Fruit fly (Drosophila melanogaster) whole organism, embryonic: ENCODE results near the gene Pa1.
A peak's percentile ranks its signal among the peaks of the same experiment; 100 is the strongest.

Source experiments
- Aef1 ChIP-seq: fragments of 200-800 bp; sonication (Bioruptor generic); IDR thresholded peaks from 3 replicates; pipeline ENCODE4 v1.3.6; 2022; ENCODE audit warnings: missing biosample characterization, missing genetic modification characterization
- Atf-2 ChIP-seq: fragments of 200-800 bp; sonication (Bioruptor generic); optimal IDR thresholded peaks from 2 replicates; lab custom pipeline; 2016; ENCODE audit warnings: missing biosample characterization, missing genetic modification characterization
- Blimp-1 ChIP-seq: fragments of 200-800 bp; sonication (Bioruptor generic); optimal IDR thresholded peaks from 3 replicates; lab custom pipeline; 2018; ENCODE audit warnings: missing biosample characterization, missing genetic modification characterization, mild to moderate bottlenecking, moderate library complexity, missing genetic modification reagents
- CG10431 ChIP-seq: fragments of 200-800 bp; sonication (Bioruptor generic); optimal IDR thresholded peaks from 3 replicates; lab custom pipeline; 2018; ENCODE audit warnings: missing biosample characterization, mild to moderate bottlenecking, missing genetic modification characterization
- CG10462 ChIP-seq: fragments of 200-800 bp; sonication (Bioruptor generic); optimal IDR thresholded peaks from 2 replicates; lab custom pipeline; 2016; ENCODE audit warnings: missing biosample characterization, missing genetic modification characterization
- CG11093 ChIP-seq: fragments of 200-800 bp; sonication (Bioruptor generic); IDR thresholded peaks from 3 replicates; pipeline ENCODE4 v1.3.6; 2022; ENCODE audit warnings: missing biosample characterization, missing genetic modification characterization
- CG12155 ChIP-seq: fragments of 200-800 bp; sonication (Bioruptor generic); optimal IDR thresholded peaks from 3 replicates; lab custom pipeline; 2016; ENCODE audit warnings: missing biosample characterization, missing genetic modification characterization
- CG14965 ChIP-seq: fragments of 200-800 bp; sonication (Bioruptor generic); optimal IDR thresholded peaks from 2 replicates; lab custom pipeline; 2016; ENCODE audit warnings: missing biosample characterization, missing genetic modification characterization, borderline replicate concordance
- CG1529 ChIP-seq: fragments of 200-800 bp; sonication (Bioruptor generic); optimal IDR thresholded peaks from 3 replicates; lab custom pipeline; 2018; ENCODE audit warnings: missing biosample characterization, missing genetic modification characterization
- CG16863 ChIP-seq: fragments of 200-800 bp; sonication (Bioruptor generic); optimal IDR thresholded peaks from 3 replicates; lab custom pipeline; 2016; ENCODE audit warnings: missing biosample characterization, missing genetic modification characterization
- CG18476 ChIP-seq: fragments of 200-800 bp; sonication (Bioruptor generic); optimal IDR thresholded peaks from 2 replicates; lab custom pipeline; 2016; ENCODE audit warnings: missing biosample characterization, mild to moderate bottlenecking, missing genetic modification characterization
- CG2889 ChIP-seq: fragments of 200-800 bp; sonication (Bioruptor generic); IDR thresholded peaks from 3 replicates; pipeline ENCODE4 v1.3.6; 2022; ENCODE audit warnings: missing biosample characterization, missing genetic modification characterization
- CG31365 ChIP-seq: fragments of 200-800 bp; sonication (Bioruptor generic); optimal IDR thresholded peaks from 2 replicates; lab custom pipeline; 2018; ENCODE audit warnings: missing biosample characterization, mild to moderate bottlenecking, missing genetic modification characterization
- CG3163 ChIP-seq: fragments of 200-800 bp; sonication (Bioruptor generic); optimal IDR thresholded peaks from 3 replicates; lab custom pipeline; 2016; ENCODE audit warnings: missing biosample characterization, missing genetic modification characterization
- CG32532 ChIP-seq: fragments of 200-800 bp; sonication (Bioruptor generic); IDR thresholded peaks from 2 replicates; pipeline ENCODE4 v1.3.6; 2022; ENCODE audit warnings: missing biosample characterization, missing genetic modification characterization
- CG34376 ChIP-seq: fragments of 200-800 bp; sonication (Bioruptor generic); optimal IDR thresholded peaks from 2 replicates; lab custom pipeline; 2018; ENCODE audit warnings: missing biosample characterization, mild to moderate bottlenecking, missing genetic modification characterization
- CG4328 ChIP-seq: fragments of 200-800 bp; sonication (Bioruptor generic); optimal IDR thresholded peaks from 3 replicates; lab custom pipeline; 2017; ENCODE audit warnings: missing biosample characterization, missing genetic modification reagents, missing genetic modification characterization
- CG4617 ChIP-seq: fragments of 200-800 bp; sonication (Bioruptor generic); optimal IDR thresholded peaks from 3 replicates; lab custom pipeline; 2016; ENCODE audit warnings: missing biosample characterization, missing genetic modification characterization, borderline replicate concordance
- CG5180 ChIP-seq: fragments of 200-800 bp; sonication (Bioruptor generic); optimal IDR thresholded peaks from 3 replicates; lab custom pipeline; 2017; ENCODE audit warnings: missing biosample characterization, missing genetic modification characterization, mild to moderate bottlenecking, moderate library complexity, missing genetic modification reagents
- CG7271 ChIP-seq: fragments of 200-800 bp; sonication (Bioruptor generic); optimal IDR thresholded peaks from 2 replicates; lab custom pipeline; 2018; ENCODE audit warnings: missing biosample characterization, mild to moderate bottlenecking, missing genetic modification characterization, moderate library complexity
- CG7745 ChIP-seq: fragments of 200-800 bp; sonication (Bioruptor generic); optimal IDR thresholded peaks from 2 replicates; lab custom pipeline; 2018; ENCODE audit warnings: missing biosample characterization, mild to moderate bottlenecking, missing genetic modification characterization, moderate library complexity
- CG7786 ChIP-seq: fragments of 200-800 bp; sonication (Bioruptor generic); optimal IDR thresholded peaks from 2 replicates; lab custom pipeline; 2016; ENCODE audit warnings: missing biosample characterization, missing genetic modification characterization
- CG8478 ChIP-seq: fragments of >200 bp; optimal IDR thresholded peaks from 2 replicates; lab custom pipeline; 2018
- CG9609 ChIP-seq: fragments of 200-800 bp; sonication (Bioruptor generic); optimal IDR thresholded peaks from 3 replicates; lab custom pipeline; 2016; ENCODE audit warnings: missing biosample characterization, missing genetic modification characterization
- Dad ChIP-seq: fragments of 200-800 bp; sonication (Bioruptor generic); optimal IDR thresholded peaks from 3 replicates; lab custom pipeline; 2016; ENCODE audit warnings: missing biosample characterization, missing genetic modification characterization
- HLH3B ChIP-seq: fragments of 200-800 bp; sonication (Bioruptor generic); IDR thresholded peaks from 2 replicates; pipeline ENCODE4 v1.3.6; 2022; ENCODE audit warnings: missing biosample characterization, missing genetic modification characterization
- HLHmδ ChIP-seq: fragments of 200-800 bp; sonication (Bioruptor generic); optimal IDR thresholded peaks from 2 replicates; lab custom pipeline; 2018; ENCODE audit warnings: missing biosample characterization, mild to moderate bottlenecking, missing genetic modification characterization, moderate library complexity
- Lhr ChIP-seq: fragments of 200-800 bp; sonication (Bioruptor generic); optimal IDR thresholded peaks from 3 replicates; lab custom pipeline; 2017; ENCODE audit warnings: mild to moderate bottlenecking, missing biosample characterization, missing genetic modification reagents, missing genetic modification characterization
- NK7.1 ChIP-seq: fragments of 200-800 bp; sonication (Bioruptor generic); optimal IDR thresholded peaks from 3 replicates; lab custom pipeline; 2016; ENCODE audit warnings: missing biosample characterization, missing genetic modification characterization
- Opbp ChIP-seq: fragments of 200-800 bp; sonication (Bioruptor generic); IDR thresholded peaks from 3 replicates; pipeline ENCODE4 v1.3.6; 2022; ENCODE audit warnings: missing biosample characterization, missing genetic modification characterization; ENCODE audit not compliant: partially characterized antibody
- Scr ChIP-seq: fragments of 200-800 bp; sonication (Bioruptor generic); IDR thresholded peaks from 2 replicates; pipeline ENCODE4 v1.3.6; 2022; ENCODE audit warnings: missing biosample characterization, missing genetic modification characterization; ENCODE audit not compliant: partially characterized antibody
- abd-A ChIP-seq: fragments of 200-800 bp; sonication (Bioruptor generic); optimal IDR thresholded peaks from 3 replicates; lab custom pipeline; 2019; ENCODE audit warnings: missing biosample characterization, mild to moderate bottlenecking, missing genetic modification characterization, moderate library complexity
- cg ChIP-seq: fragments of 200-800 bp; sonication (Bioruptor generic); optimal IDR thresholded peaks from 3 replicates; lab custom pipeline; 2019; ENCODE audit warnings: missing biosample characterization, mild to moderate bottlenecking, missing genetic modification characterization, moderate library complexity
- crc ChIP-seq: fragments of 200-800 bp; sonication (Bioruptor generic); optimal IDR thresholded peaks from 2 replicates; lab custom pipeline; 2016; ENCODE audit warnings: missing biosample characterization, missing genetic modification characterization
- dpn ChIP-seq, 2 experiments: fragments of 200-800 bp; sonication (Bioruptor generic); optimal IDR thresholded peaks; 3 replicates each; lab custom pipeline; 2016; ENCODE audit warnings: missing biosample characterization in 2 of 2, missing genetic modification characterization in 2 of 2
- ems ChIP-seq: fragments of 200-800 bp; sonication (Bioruptor generic); optimal IDR thresholded peaks from 3 replicates; lab custom pipeline; 2016; ENCODE audit warnings: missing biosample characterization, missing genetic modification characterization
- en ChIP-seq: fragments of 200-800 bp; sonication (Bioruptor generic); optimal IDR thresholded peaks from 2 replicates; lab custom pipeline; 2016; ENCODE audit warnings: missing biosample characterization, missing genetic modification characterization
- gce ChIP-seq: fragments of 200-800 bp; sonication (Bioruptor generic); IDR thresholded peaks from 3 replicates; pipeline ENCODE4 v1.3.6; 2022; ENCODE audit warnings: missing biosample characterization, missing genetic modification characterization
- gcm ChIP-seq: fragments of 200-800 bp; sonication (Bioruptor generic); optimal IDR thresholded peaks from 2 replicates; lab custom pipeline; 2019; ENCODE audit warnings: missing biosample characterization, mild to moderate bottlenecking, missing genetic modification characterization, moderate library complexity
- gcm2 ChIP-seq: fragments of 200-800 bp; sonication (Bioruptor generic); optimal IDR thresholded peaks from 2 replicates; lab custom pipeline; 2016; ENCODE audit warnings: missing biosample characterization, missing genetic modification characterization
- h ChIP-seq: fragments of >200 bp; optimal IDR thresholded peaks from 2 replicates; lab custom pipeline; 2017
- hb ChIP-seq: fragments of 200-800 bp; sonication (Bioruptor generic); IDR thresholded peaks from 3 replicates; pipeline ENCODE4 v1.3.6; 2022; ENCODE audit warnings: missing biosample characterization, missing genetic modification characterization; ENCODE audit not compliant: partially characterized antibody
- maf-S ChIP-seq: fragments of 200-800 bp; sonication (Bioruptor generic); optimal IDR thresholded peaks from 2 replicates; lab custom pipeline; 2016; ENCODE audit warnings: missing biosample characterization, missing genetic modification characterization
- nerfin-2 ChIP-seq: fragments of 200-800 bp; sonication (Bioruptor generic); IDR thresholded peaks from 2 replicates; pipeline ENCODE4 v1.3.6; 2022; ENCODE audit warnings: missing biosample characterization, missing genetic modification characterization; ENCODE audit not compliant: partially characterized antibody
- odd ChIP-seq: fragments of 200-800 bp; sonication (Bioruptor generic); optimal IDR thresholded peaks from 2 replicates; lab custom pipeline; 2017; ENCODE audit warnings: missing biosample characterization, mild to moderate bottlenecking, missing genetic modification characterization
- salm ChIP-seq: fragments of 200-800 bp; sonication (Bioruptor generic); optimal IDR thresholded peaks from 2 replicates; lab custom pipeline; 2018; ENCODE audit warnings: missing biosample characterization, mild to moderate bottlenecking, missing genetic modification characterization
- slbo ChIP-seq: fragments of 200-800 bp; sonication (Bioruptor generic); IDR thresholded peaks from 2 replicates; pipeline ENCODE4 v1.3.6; 2022; ENCODE audit warnings: missing biosample characterization, missing genetic modification characterization
- slp2 ChIP-seq: fragments of 200-800 bp; sonication (Bioruptor generic); optimal IDR thresholded peaks from 2 replicates; lab custom pipeline; 2016; ENCODE audit warnings: missing biosample characterization, missing genetic modification characterization
- so ChIP-seq: fragments of 200-800 bp; sonication (Bioruptor generic); IDR thresholded peaks from 3 replicates; pipeline ENCODE4 v1.3.6; 2022; ENCODE audit warnings: missing biosample characterization, missing genetic modification characterization
- z ChIP-seq: fragments of 200-800 bp; sonication (Bioruptor generic); IDR thresholded peaks from 3 replicates; pipeline ENCODE4 v1.3.6; 2022; ENCODE audit warnings: missing biosample characterization, missing genetic modification characterization

The Pa1 gene

dm6 chrX:11390625-11391363 lies 31.8 kb downstream of the Pa1 start (continued):
- TF ChIP-seq hb (GFP tag; lab: Robert Waterston, UW), result no peak
- TF ChIP-seq Atf-2 (GFP tag; lab: Kevin White, UChicago), result peak; percentile 37
- TF ChIP-seq CG18476 (GFP tag; lab: Kevin White, UChicago), result peak; percentile 68
- no peak for TF ChIP-seq CG7745
- TF ChIP-seq CG7271 (tag; lab: Kevin White, UChicago), result no peak
- peak; percentile 81 for TF ChIP-seq CG7786 (GFP tag; lab: Kevin White, UChicago)
- no peak for TF ChIP-seq Scr (GFP tag; lab: Robert Waterston, UW)
- peak; percentile 37 for TF ChIP-seq gcm (GFP tag; lab: Kevin White, UChicago)
- TF ChIP-seq CG11093, result peak; percentile 70
- TF ChIP-seq z, result no peak
- peak; percentile 55 for TF ChIP-seq CG4617 (GFP tag; lab: Kevin White, UChicago)
- peak; percentile 10 for TF ChIP-seq CG3163 (GFP tag; lab: Kevin White, UChicago)
- no peak for TF ChIP-seq nerfin-2 (GFP tag; lab: Robert Waterston, UW)
- TF ChIP-seq Lhr (GFP tag; lab: Kevin White, UChicago), result peak; percentile 41
- TF ChIP-seq CG9609, result peak; percentile 65
- TF ChIP-seq CG34376 (GFP tag; lab: Kevin White, UChicago), result peak; percentile 31
- peak; percentile 40 for TF ChIP-seq salm (tag; lab: Kevin White, UChicago)
- peak; percentile 51 for TF ChIP-seq en (GFP tag; lab: Kevin White, UChicago)
- peak; percentile 39 for TF ChIP-seq ems (GFP tag; lab: Kevin White, UChicago)
- peak; percentile 4 for TF ChIP-seq NK7.1 (GFP tag; lab: Kevin White, UChicago)
- peak; percentile 70 for TF ChIP-seq CG5180 (GFP tag; lab: Kevin White, UChicago)
- peak; percentile 62 for TF ChIP-seq slp2 (GFP tag; lab: Kevin White, UChicago)
- TF ChIP-seq CG31365 (tag; lab: Kevin White, UChicago), result peak; percentile 24
- TF ChIP-seq gcm2 (GFP tag; lab: Kevin White, UChicago), result peak; percentile 77
- peak; percentile 93 for TF ChIP-seq CG32532 (GFP tag; lab: Robert Waterston, UW)
- no peak for TF ChIP-seq h (lab: Kevin White, UChicago)
- TF ChIP-seq slbo (GFP tag; lab: Robert Waterston, UW), result peak; percentile 93
- TF ChIP-seq cg (GFP tag; lab: Kevin White, UChicago), result no peak
- TF ChIP-seq CG14965 (GFP tag; lab: Kevin White, UChicago), result peak; percentile 2
- TF ChIP-seq HLH3B (GFP tag; lab: Robert Waterston, UW), result peak; percentile 85
- peak; percentile 41 for TF ChIP-seq CG1529 (GFP tag; lab: Kevin White, UChicago)
- TF ChIP-seq CG4328, result peak; percentile 48
- peak; percentile 72 for TF ChIP-seq CG16863 (GFP tag; lab: Kevin White, UChicago)
- no peak for TF ChIP-seq HLHmδ (GFP tag; lab: Kevin White, UChicago)
- TF ChIP-seq CG10431, result no peak
- TF ChIP-seq Blimp-1 (GFP tag; lab: Kevin White, UChicago), result peak; percentile 60
- TF ChIP-seq CG10462, result peak; percentile 44
- peak; percentile 65; the same call in 2 of the 3 replicates for TF ChIP-seq gce (GFP tag; lab: Robert Waterston, UW)
- no peak for TF ChIP-seq CG8478 (lab: Kevin White, UChicago)
- TF ChIP-seq Aef1, result peak; percentile 88
- TF ChIP-seq crc (GFP tag; lab: Kevin White, UChicago), result peak; percentile 58
- TF ChIP-seq Dad (GFP tag; lab: Kevin White, UChicago), result peak; percentile 53
- TF ChIP-seq CG2889 (GFP tag; lab: Robert Waterston, UW), result peak; percentile 88
- TF ChIP-seq maf-S, result peak; percentile 63
- TF ChIP-seq so (GFP tag; lab: Robert Waterston, UW), result peak; percentile 83
- peak; percentile 77 for TF ChIP-seq odd (GFP tag; lab: Kevin White, UChicago)
- TF ChIP-seq CG12155 (GFP tag; lab: Kevin White, UChicago), result peak; percentile 74
- no peak for TF ChIP-seq abd-A (tag; lab: Kevin White, UChicago)
- peak; percentile 79 to 87 for TF ChIP-seq dpn (GFP tag; optimal IDR thresholded peaks at IDR 0.05; lab: Kevin White, UChicago)
- TF ChIP-seq Opbp (GFP tag; lab: Robert Waterston, UW), result no peak
